Worm (Caenorhabditis elegans): ENCODE measurements around the gene C18H2.5.
A peak's percentile ranks its signal among the peaks of the same experiment; 100 is the strongest.

The C18H2.5 gene

DNA sequence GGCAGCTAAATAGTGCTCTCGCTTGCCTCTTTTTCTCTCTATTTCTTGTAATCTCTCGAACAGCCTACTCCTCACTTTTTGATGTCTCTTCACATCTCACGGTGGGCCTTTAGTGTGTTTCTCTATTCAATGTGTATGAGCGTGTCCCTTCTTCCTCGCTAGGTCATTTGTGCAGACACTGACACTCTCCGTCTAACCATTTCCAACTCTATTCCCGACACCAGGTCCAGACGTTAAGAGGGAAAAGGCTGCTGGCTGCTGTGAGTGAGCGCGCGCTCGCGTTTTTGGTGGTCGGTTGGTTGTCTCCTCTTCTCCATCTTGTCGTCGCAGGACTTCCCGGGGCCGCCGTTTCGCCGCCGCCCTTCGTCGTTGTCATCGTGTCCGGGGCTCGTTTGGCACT, 34.7 kb downstream of the C18H2.5 start (continued):
- no peak for TF ChIP-seq hsf-1 (GFP tag; IDR thresholded peaks at IDR 0.05)
- TF ChIP-seq F57C9.4 (tag; optimal IDR thresholded peaks at IDR 0.05): no peak
- no peak for TF ChIP-seq snpc-3.4 (tag; optimal IDR thresholded peaks at IDR 0.05)
- TF ChIP-seq unc-62 (GFP tag; optimal IDR thresholded peaks at IDR 0.05): no peak
- no peak for TF ChIP-seq akir-1 (GFP tag; optimal IDR thresholded peaks at IDR 0.05)
- no peak for TF ChIP-seq mxl-1 (tag; optimal IDR thresholded peaks at IDR 0.05)
- no peak for TF ChIP-seq hlh-12 (tag; optimal IDR thresholded peaks at IDR 0.05)
- no peak for TF ChIP-seq sea-2 (GFP tag; IDR thresholded peaks at IDR 0.05)
- peak; percentile 75; the same call in 1 of the 2 replicates for TF ChIP-seq egrh-3 (GFP tag; IDR thresholded peaks at IDR 0.05)
- no peak for TF ChIP-seq hmg-20 (GFP tag; IDR thresholded peaks at IDR 0.05)
- peak; percentile 41 for TF ChIP-seq chd-7 (tag; optimal IDR thresholded peaks at IDR 0.05)
- peak; percentile 48; the same call in 1 of the 2 replicates for TF ChIP-seq hmg-1.2 (GFP tag; IDR thresholded peaks at IDR 0.05)
- TF ChIP-seq lsy-27 (tag; optimal IDR thresholded peaks at IDR 0.05; ENCODE audit: borderline replicate concordance, insufficient read depth): no peak
- TF ChIP-seq ccch-3 (GFP tag; optimal IDR thresholded peaks at IDR 0.05): no peak
- TF ChIP-seq nfyb-1 (GFP tag; IDR thresholded peaks at IDR 0.05): 0 out of 2 replicates have a peak, but pooled peaks have one; percentile 8
- TF ChIP-seq pha-4 (tag; optimal IDR thresholded peaks at IDR 0.05): no peak

ce11 chrIII:7656474-7656873, 37.7 kb downstream of the C18H2.5 start, which contains the start of gene ZK783.7:
TSS of gene ZK783.7 (plus strand) at chrIII:7656719.
- no peak for TF ChIP-seq fkh-3 (tag; optimal IDR thresholded peaks at IDR 0.05)
- TF ChIP-seq snpc-3.4 (tag; optimal IDR thresholded peaks at IDR 0.05): no peak
- TF ChIP-seq athp-1 (tag; optimal IDR thresholded peaks at IDR 0.05): no peak
- no peak for TF ChIP-seq repo-1 (tag; optimal IDR thresholded peaks at IDR 0.05)
- TF ChIP-seq mes-4 (tag; optimal IDR thresholded peaks at IDR 0.05): no peak
- TF ChIP-seq attf-3 (GFP tag; conservative IDR thresholded peaks at IDR 0.05): no peak
- TF ChIP-seq nhr-27 (tag; optimal IDR thresholded peaks at IDR 0.05): no peak
- no peak for TF ChIP-seq hlh-26 (GFP tag; conservative IDR thresholded peaks at IDR 0.05)
- TF ChIP-seq dpff-1 (tag; optimal IDR thresholded peaks at IDR 0.05): no peak
- no peak for TF ChIP-seq ZK185.1 (tag; optimal IDR thresholded peaks at IDR 0.05; ENCODE audit: poor library complexity, severe bottlenecking)
- no peak for TF ChIP-seq Y53F4B.3 (GFP tag; IDR thresholded peaks at IDR 0.05)
- TF ChIP-seq madf-6 (GFP tag; IDR thresholded peaks at IDR 0.05): no peak
- no peak for TF ChIP-seq dox-1 (GFP tag; IDR thresholded peaks at IDR 0.05)
- no peak for TF ChIP-seq gei-17 (GFP tag; optimal IDR thresholded peaks at IDR 0.05)
- no peak for TF ChIP-seq cebp-1 (GFP tag; IDR thresholded peaks at IDR 0.05)
- no peak for TF ChIP-seq cebp-1 (tag; optimal IDR thresholded peaks at IDR 0.05)
- no peak for TF ChIP-seq ceh-58 (GFP tag; IDR thresholded peaks at IDR 0.05)

DNA sequence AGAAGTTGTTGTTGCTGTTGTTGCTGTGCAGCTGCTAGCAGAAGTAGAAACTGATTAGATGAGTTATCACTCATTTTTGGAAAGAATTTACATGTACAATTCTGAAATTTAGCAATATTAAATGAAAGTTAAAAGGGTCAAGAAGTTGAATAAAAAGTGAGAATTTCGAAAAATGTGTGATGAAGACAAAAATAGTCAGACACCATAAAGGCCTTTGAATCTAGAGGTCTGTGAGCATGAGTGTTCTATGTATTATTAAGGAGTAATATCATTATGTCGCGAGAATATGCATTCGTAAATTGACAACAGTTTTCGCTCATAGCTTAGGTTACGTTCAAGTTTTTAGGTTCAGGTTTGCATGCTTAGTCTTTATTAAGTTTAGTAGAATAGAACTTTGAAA, 38.2 kb downstream of the C18H2.5 start, which contains the start of gene baz-2:
Gene baz-2 (minus strand): TSS at position 101 of the 400 bp plus-strand sequence.
- TF ChIP-seq let-607 (tag; optimal IDR thresholded peaks at IDR 0.05): no peak
- TF ChIP-seq F49E8.2 (tag; optimal IDR thresholded peaks at IDR 0.05; ENCODE audit: insufficient read depth): no peak

DNA sequence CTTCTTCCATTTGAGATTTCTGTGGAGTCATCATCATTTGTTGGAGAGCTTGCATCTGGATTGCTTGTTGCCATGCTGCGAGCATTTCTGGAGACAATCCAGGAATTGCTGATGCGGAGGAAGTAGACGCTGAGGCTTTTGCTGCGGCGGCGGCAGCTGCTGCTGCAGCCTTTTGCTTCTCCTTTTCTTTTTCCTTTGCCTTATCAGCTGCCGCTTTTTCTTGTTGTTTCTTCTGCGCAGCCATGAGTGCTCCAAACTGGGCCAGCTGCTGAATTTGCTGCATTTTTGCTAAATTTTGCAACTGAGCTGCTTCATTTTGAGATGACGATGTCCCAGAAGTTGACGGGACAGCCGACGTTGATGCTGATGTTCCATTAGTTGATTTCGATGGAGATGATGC, 38.7 kb downstream of the C18H2.5 start:
- TF ChIP-seq zfh-2 (GFP tag; conservative IDR thresholded peaks at IDR 0.05) (peak; percentile 53), egrh-3 (GFP tag; IDR thresholded peaks at IDR 0.05) (0 out of 2 replicates have a peak, but pooled peaks have one; percentile 18), lin-26 (GFP tag; IDR thresholded peaks at IDR 0.05) (0 out of 2 replicates have a peak, but pooled peaks have one; percentile 28), xnd-1 (tag; optimal IDR thresholded peaks at IDR 0.05) (no peak)
